Fruit fly (Drosophila melanogaster) whole organism, embryonic: ENCODE results near the gene CG11085.
A peak's percentile ranks its signal among the peaks of the same experiment; 100 is the strongest.

Source experiments
- Atf6 ChIP-seq: fragments of 200-800 bp; sonication (Bioruptor generic); IDR thresholded peaks from 2 replicates; pipeline ENCODE4 v1.3.6; 2022; ENCODE audit warnings: missing biosample characterization, missing genetic modification characterization
- B-H2 ChIP-seq: fragments of 200-800 bp; sonication (Bioruptor generic); optimal IDR thresholded peaks from 2 replicates; lab custom pipeline; 2018; ENCODE audit warnings: missing biosample characterization, mild to moderate bottlenecking, missing genetic modification characterization
- Bgb ChIP-seq: fragments of 200-800 bp; sonication (Bioruptor generic); IDR thresholded peaks from 2 replicates; pipeline ENCODE4 v1.3.6; 2022; ENCODE audit warnings: missing biosample characterization, missing genetic modification characterization; ENCODE audit not compliant: partially characterized antibody
- C15 ChIP-seq: fragments of 200-800 bp; sonication (Bioruptor generic); IDR thresholded peaks from 3 replicates; pipeline ENCODE4 v1.3.6; 2022; ENCODE audit warnings: missing biosample characterization, missing genetic modification characterization
- CG10267 ChIP-seq: fragments of 200-800 bp; sonication (Bioruptor generic); optimal IDR thresholded peaks from 2 replicates; lab custom pipeline; 2018; ENCODE audit warnings: missing biosample characterization, mild to moderate bottlenecking, missing genetic modification characterization, moderate library complexity
- CG10366 ChIP-seq: fragments of 200-800 bp; sonication (Bioruptor generic); IDR thresholded peaks from 2 replicates; pipeline ENCODE4 v1.3.6; 2022; ENCODE audit warnings: missing biosample characterization, missing genetic modification characterization
- CG10979 ChIP-seq: fragments of 200-800 bp; sonication (Bioruptor generic); optimal IDR thresholded peaks from 2 replicates; lab custom pipeline; 2018; ENCODE audit warnings: missing biosample characterization, mild to moderate bottlenecking, missing genetic modification characterization, moderate library complexity
- CG11085 ChIP-seq: fragments of 200-800 bp; sonication (Bioruptor generic); IDR thresholded peaks from 2 replicates; pipeline ENCODE4 v1.3.6; 2022; ENCODE audit warnings: missing biosample characterization, missing genetic modification characterization
- CG12659 ChIP-seq: fragments of 200-800 bp; sonication (Bioruptor generic); optimal IDR thresholded peaks from 3 replicates; lab custom pipeline; 2017; ENCODE audit warnings: mild to moderate bottlenecking, missing biosample characterization, missing genetic modification reagents, missing genetic modification characterization
- CG13287 ChIP-seq: fragments of 200-800 bp; sonication (Bioruptor generic); IDR thresholded peaks from 2 replicates; pipeline ENCODE4 v1.3.6; 2022; ENCODE audit warnings: missing biosample characterization, missing genetic modification characterization; ENCODE audit not compliant: partially characterized antibody
- CG15269 ChIP-seq: fragments of 200-800 bp; sonication (Bioruptor generic); optimal IDR thresholded peaks from 2 replicates; lab custom pipeline; 2018; ENCODE audit warnings: missing biosample characterization, mild to moderate bottlenecking, missing genetic modification characterization, moderate library complexity
- CG32532 ChIP-seq: fragments of 200-800 bp; sonication (Bioruptor generic); IDR thresholded peaks from 2 replicates; pipeline ENCODE4 v1.3.6; 2022; ENCODE audit warnings: missing biosample characterization, missing genetic modification characterization
- CG34376 ChIP-seq: fragments of 200-800 bp; sonication (Bioruptor generic); optimal IDR thresholded peaks from 2 replicates; lab custom pipeline; 2018; ENCODE audit warnings: missing biosample characterization, mild to moderate bottlenecking, missing genetic modification characterization
- CG8388 ChIP-seq: fragments of 200-800 bp; sonication (Bioruptor generic); optimal IDR thresholded peaks from 2 replicates; lab custom pipeline; 2019; ENCODE audit warnings: missing biosample characterization, mild to moderate bottlenecking, missing genetic modification characterization, moderate library complexity
- CG9437 ChIP-seq: fragments of 200-800 bp; sonication (Bioruptor generic); optimal IDR thresholded peaks from 2 replicates; lab custom pipeline; 2018; ENCODE audit warnings: missing biosample characterization, mild to moderate bottlenecking, missing genetic modification characterization
- CG9817 ChIP-seq: fragments of 200-800 bp; sonication (Bioruptor generic); optimal IDR thresholded peaks from 2 replicates; lab custom pipeline; 2018; ENCODE audit warnings: missing biosample characterization, mild to moderate bottlenecking, missing genetic modification characterization, moderate library complexity
- D ChIP-seq, 2 experiments: fragments of 200-800 bp in 1 of 2; fragments of >200 bp in 1 of 2; sonication (Bioruptor generic) in 1 of 2; optimal IDR thresholded peaks; 2 replicates in 1 of 2; 3 replicates in 1 of 2; lab custom pipeline; 2017; ENCODE audit warnings: mild to moderate bottlenecking in 1 of 2, missing biosample characterization in 1 of 2, missing genetic modification characterization in 1 of 2, missing genetic modification reagents in 1 of 2
- Dp ChIP-seq: fragments of 200-800 bp; sonication (Bioruptor generic); optimal IDR thresholded peaks from 2 replicates; lab custom pipeline; 2018; ENCODE audit warnings: missing biosample characterization, mild to moderate bottlenecking, missing genetic modification characterization, moderate library complexity
- E2f2 ChIP-seq: fragments of 200-800 bp; sonication (Bioruptor generic); IDR thresholded peaks from 2 replicates; pipeline ENCODE4 v1.3.6; 2022; ENCODE audit warnings: missing biosample characterization, missing genetic modification characterization
- Gsc ChIP-seq: fragments of 200-800 bp; sonication (Bioruptor generic); IDR thresholded peaks from 2 replicates; pipeline ENCODE4 v1.3.6; 2022; ENCODE audit warnings: missing biosample characterization, missing genetic modification characterization
- Nf-YC ChIP-seq: fragments of 200-800 bp; optimal IDR thresholded peaks from 3 replicates; lab custom pipeline; 2019; ENCODE audit warnings: missing biosample characterization, mild to moderate bottlenecking, missing genetic modification characterization, moderate library complexity
- Optix ChIP-seq: fragments of 200-800 bp; sonication (Bioruptor generic); IDR thresholded peaks from 3 replicates; pipeline ENCODE4 v1.3.6; 2022; ENCODE audit warnings: missing biosample characterization, missing genetic modification characterization
- Pdp1 ChIP-seq, 2 experiments: fragments of 200-800 bp; sonication (Bioruptor generic); optimal IDR thresholded peaks; 3 replicates each; lab custom pipeline; 2016; ENCODE audit warnings: missing biosample characterization in 2 of 2, missing genetic modification characterization in 2 of 2, mild to moderate bottlenecking in 1 of 2, moderate library complexity in 1 of 2
- Sry-δ ChIP-seq: fragments of 200-800 bp; sonication (Bioruptor generic); optimal IDR thresholded peaks from 2 replicates; lab custom pipeline; 2016; ENCODE audit warnings: missing biosample characterization, missing genetic modification characterization
- Tbp ChIP-seq: fragments of >200 bp; optimal IDR thresholded peaks from 2 replicates; lab custom pipeline; 2018; ENCODE audit warnings: missing biosample characterization, missing genetic modification characterization
- Trl ChIP-seq, 3 experiments: fragments of >200 bp in 2 of 3; fragments of 200-800 bp in 1 of 3; sonication (Bioruptor generic) in 1 of 3; optimal IDR thresholded peaks; 2 replicates in 1 of 3; 3 replicates in 2 of 3; lab custom pipeline; 2016 to 2017; ENCODE audit warnings: missing biosample characterization in 1 of 3, missing genetic modification characterization in 1 of 3
- Xrp1 ChIP-seq: fragments of 200-800 bp; sonication (Bioruptor generic); IDR thresholded peaks from 2 replicates; pipeline ENCODE4 v1.3.6; 2022; ENCODE audit warnings: missing biosample characterization, missing genetic modification characterization
- bbx ChIP-seq: fragments of 200-800 bp; sonication (Bioruptor generic); IDR thresholded peaks from 2 replicates; pipeline ENCODE4 v1.3.6; 2022; ENCODE audit warnings: missing biosample characterization, missing genetic modification characterization; ENCODE audit not compliant: partially characterized antibody
- btn ChIP-seq: fragments of 200-800 bp; sonication (Bioruptor generic); optimal IDR thresholded peaks from 2 replicates; lab custom pipeline; 2016; ENCODE audit warnings: missing biosample characterization, missing genetic modification characterization
- chinmo ChIP-seq: fragments of 200-800 bp; sonication (Bioruptor generic); IDR thresholded peaks from 4 replicates; pipeline ENCODE4 v1.3.6; 2022; ENCODE audit warnings: missing biosample characterization, missing genetic modification characterization; ENCODE audit not compliant: partially characterized antibody
- crc ChIP-seq: fragments of 200-800 bp; sonication (Bioruptor generic); optimal IDR thresholded peaks from 2 replicates; lab custom pipeline; 2016; ENCODE audit warnings: missing biosample characterization, missing genetic modification characterization
- disco-r ChIP-seq: fragments of 200-800 bp; sonication (Bioruptor generic); optimal IDR thresholded peaks from 2 replicates; lab custom pipeline; 2016; ENCODE audit warnings: missing biosample characterization, missing genetic modification characterization
- gcm ChIP-seq: fragments of 200-800 bp; sonication (Bioruptor generic); optimal IDR thresholded peaks from 2 replicates; lab custom pipeline; 2019; ENCODE audit warnings: missing biosample characterization, mild to moderate bottlenecking, missing genetic modification characterization, moderate library complexity
- grn ChIP-seq: fragments of 200-800 bp; sonication (Bioruptor generic); optimal IDR thresholded peaks from 3 replicates; lab custom pipeline; 2017; ENCODE audit warnings: missing biosample characterization, missing genetic modification characterization
- insv ChIP-seq, 2 experiments: fragments of 200-800 bp; sonication (Bioruptor generic); optimal IDR thresholded peaks; 3 replicates each; lab custom pipeline; 2016 to 2018; ENCODE audit warnings: missing biosample characterization in 2 of 2, missing genetic modification characterization in 2 of 2
- nau ChIP-seq: fragments of 200-800 bp; sonication (Bioruptor generic); optimal IDR thresholded peaks from 3 replicates; lab custom pipeline; 2017; ENCODE audit warnings: missing biosample characterization, mild to moderate bottlenecking, missing genetic modification characterization, missing genetic modification reagents
- odd ChIP-seq: fragments of 200-800 bp; sonication (Bioruptor generic); optimal IDR thresholded peaks from 2 replicates; lab custom pipeline; 2017; ENCODE audit warnings: missing biosample characterization, mild to moderate bottlenecking, missing genetic modification characterization
- schlank ChIP-seq: fragments of 200-800 bp; sonication (Bioruptor generic); optimal IDR thresholded peaks from 2 replicates; lab custom pipeline; 2018; ENCODE audit warnings: missing biosample characterization, mild to moderate bottlenecking, missing genetic modification characterization
- slbo ChIP-seq: fragments of 200-800 bp; sonication (Bioruptor generic); IDR thresholded peaks from 2 replicates; pipeline ENCODE4 v1.3.6; 2022; ENCODE audit warnings: missing biosample characterization, missing genetic modification characterization
- sna ChIP-seq: fragments of 200-800 bp; sonication (Bioruptor generic); IDR thresholded peaks from 2 replicates; pipeline ENCODE4 v1.3.6; 2022; ENCODE audit warnings: missing biosample characterization, missing genetic modification characterization; ENCODE audit not compliant: partially characterized antibody
- sob ChIP-seq: fragments of 200-800 bp; sonication (Bioruptor generic); IDR thresholded peaks from 2 replicates; pipeline ENCODE4 v1.3.6; 2022; ENCODE audit warnings: missing biosample characterization, missing genetic modification characterization
- sug ChIP-seq: fragments of 200-800 bp; optimal IDR thresholded peaks from 2 replicates; lab custom pipeline; 2019; ENCODE audit warnings: missing biosample characterization, mild to moderate bottlenecking, missing genetic modification characterization, moderate library complexity
- tll ChIP-seq, 2 experiments: fragments of 200-800 bp in 1 of 2; fragments of >200 bp in 1 of 2; sonication (Bioruptor generic) in 1 of 2; optimal IDR thresholded peaks; 2 replicates each; lab custom pipeline; 2017 to 2019; ENCODE audit warnings: missing biosample characterization in 2 of 2, missing genetic modification characterization in 2 of 2, mild to moderate bottlenecking in 1 of 2, moderate library complexity in 1 of 2
- toy ChIP-seq: fragments of 200-800 bp; sonication (Bioruptor generic); IDR thresholded peaks from 2 replicates; pipeline ENCODE4 v1.3.6; 2022; ENCODE audit warnings: missing biosample characterization, missing genetic modification characterization
- trem ChIP-seq: fragments of 200-800 bp; optimal IDR thresholded peaks from 3 replicates; lab custom pipeline; 2019; ENCODE audit warnings: missing biosample characterization, mild to moderate bottlenecking, missing genetic modification characterization, moderate library complexity

Gene CG11085

DNA sequence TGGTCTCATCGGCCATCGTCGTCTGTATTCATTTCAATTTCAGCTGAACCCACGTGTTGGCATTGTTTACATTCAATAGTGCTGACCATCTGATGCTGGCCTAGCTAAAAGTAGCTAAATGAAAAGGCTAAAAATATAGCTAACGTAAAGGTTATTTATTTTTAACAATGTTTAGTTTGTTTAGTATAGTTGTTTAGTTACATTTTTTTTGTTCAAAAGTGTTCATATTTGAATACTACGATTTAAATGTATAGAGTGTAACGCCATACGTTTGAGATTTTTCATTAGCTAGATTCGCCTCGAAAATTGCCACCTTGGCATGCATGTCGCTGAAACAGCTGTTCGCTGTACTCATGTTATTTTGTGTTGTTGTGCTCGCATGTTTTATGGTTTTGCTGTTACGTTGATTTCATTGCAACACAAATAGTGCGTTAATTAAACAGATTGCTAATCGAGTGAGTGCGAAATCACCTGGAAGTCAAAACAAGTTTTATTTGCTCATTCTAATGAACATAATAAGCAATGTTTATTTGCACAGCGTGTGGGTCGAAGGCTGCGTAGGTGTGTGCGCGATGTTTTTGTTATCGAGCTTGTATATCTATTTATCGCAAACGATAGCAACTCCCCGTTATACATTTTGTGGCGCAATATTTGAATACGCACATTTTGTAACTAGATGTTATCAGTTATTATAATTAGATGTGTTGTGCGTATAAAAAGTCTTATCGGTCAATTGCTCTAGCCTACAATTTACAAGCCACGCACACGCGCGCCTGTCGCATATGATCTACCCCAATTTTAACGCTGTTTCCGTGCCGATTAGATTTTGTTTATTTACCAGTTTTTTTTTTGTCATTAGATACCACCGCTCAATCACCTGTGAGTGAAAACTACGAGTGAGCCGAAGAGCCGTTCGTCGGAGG is 4.3 kb upstream of the CG11085 start, which contains the start of the genes CG1463 and Fpgs1 (continued):
- TF ChIP-seq Sry-δ (GFP tag; lab: Kevin White, UChicago) (peak; percentile 44), schlank (tag; lab: Kevin White, UChicago) (no peak), CG12659 (GFP tag; lab: Kevin White, UChicago) (peak; percentile 32), CG10366 (GFP tag; lab: Robert Waterston, UW) (no peak), tll (GFP tag; optimal IDR thresholded peaks at IDR 0.05; lab: Kevin White, UChicago) (no peak), bbx (peak; percentile 61), Xrp1 (GFP tag; lab: Robert Waterston, UW) (peak; percentile 48; the same call in 1 of the 2 replicates), grn (GFP tag; lab: Kevin White, UChicago) (peak; percentile 83), CG9437 (peak; percentile 32), CG15269 (tag; lab: Kevin White, UChicago) (no peak), Dp (GFP tag; lab: Kevin White, UChicago) (peak; percentile 71), CG8388 (no peak), Bgb (peak; percentile 50; the same call in 1 of the 2 replicates), CG11085 (GFP tag; lab: Robert Waterston, UW) (0 out of 2 replicates have a peak, but pooled peaks have one; percentile 22), CG32532 (GFP tag; lab: Robert Waterston, UW) (0 out of 2 replicates have a peak, but pooled peaks have one; percentile 31), sna (GFP tag; lab: Robert Waterston, UW) (0 out of 2 replicates have a peak, but pooled peaks have one; percentile 36), sug (tag; lab: Kevin White, UChicago) (peak; percentile 30), CG10979 (tag; lab: Kevin White, UChicago) (peak; percentile 13), Trl (optimal IDR thresholded peaks at IDR 0.05; lab: Kevin White, UChicago) (no peak), Trl (GFP tag; optimal IDR thresholded peaks at IDR 0.05; lab: Kevin White, UChicago) (peak; percentile 9), toy (GFP tag; lab: Robert Waterston, UW) (no peak), Atf6 (GFP tag; lab: Robert Waterston, UW) (peak; percentile 21; the same call in 1 of the 2 replicates), btn (GFP tag; lab: Kevin White, UChicago) (no peak), CG34376 (peak; percentile 77), CG10267 (tag; lab: Kevin White, UChicago) (peak; percentile 28), nau (GFP tag; lab: Kevin White, UChicago) (no peak), E2f2 (GFP tag; lab: Robert Waterston, UW) (peak; percentile 83), crc (GFP tag; lab: Kevin White, UChicago) (no peak), Nf-YC (tag; lab: Kevin White, UChicago) (peak; percentile 45), Tbp (GFP tag; lab: Kevin White, UChicago) (peak; percentile 86), trem (tag; lab: Kevin White, UChicago) (peak; percentile 38), B-H2 (peak; percentile 43), CG13287 (GFP tag; lab: Robert Waterston, UW) (peak; percentile 63; the same call in 1 of the 2 replicates), Gsc (GFP tag; lab: Robert Waterston, UW) (no peak), C15 (no peak), disco-r (no peak), Optix (GFP tag; lab: Robert Waterston, UW) (no peak), CG9817 (peak; percentile 29), Pdp1 (GFP tag; optimal IDR thresholded peaks at IDR 0.05; lab: Kevin White, UChicago) (peak; percentile 9 to 62), sob (GFP tag; lab: Robert Waterston, UW) (peak; percentile 36; the same call in 1 of the 2 replicates), gcm (GFP tag; lab: Kevin White, UChicago) (no peak), slbo (GFP tag; lab: Robert Waterston, UW) (peak; percentile 31; the same call in 1 of the 2 replicates), D (optimal IDR thresholded peaks at IDR 0.05; lab: Kevin White, UChicago) (no peak), D (GFP tag; optimal IDR thresholded peaks at IDR 0.05; lab: Kevin White, UChicago) (no peak), chinmo (GFP tag; lab: Robert Waterston, UW) (0 out of 4 replicates have a peak, but pooled peaks have one; percentile 4), insv (GFP tag; optimal IDR thresholded peaks at IDR 0.05; lab: Kevin White, UChicago) (peak in 1 of 2 experiments; percentile 25), odd (GFP tag; lab: Kevin White, UChicago) (peak; percentile 14)
